Worm (Caenorhabditis elegans) whole organism, late embryonic: ENCODE measurements around the gene F20D6.10.
A peak's percentile ranks its signal among the peaks of the same experiment; 100 is the strongest.

ENCODE experiments used
- F13H6.1 ChIP-seq: sonication (generic microtip); optimal IDR thresholded peaks from 2 replicates; lab custom pipeline; 2016; ENCODE audit warnings: missing genetic modification characterization, missing compliant biosample characterization
- K02D7.2 ChIP-seq: sonication (generic microtip); optimal IDR thresholded peaks from 2 replicates; lab custom pipeline; 2017; ENCODE audit warnings: mild to moderate bottlenecking, missing genetic modification characterization, missing compliant biosample characterization
- K09A11.1 ChIP-seq: sonication (generic microtip); optimal IDR thresholded peaks from 2 replicates; lab custom pipeline; 2017; ENCODE audit warnings: antibody characterized with exemption, mild to moderate bottlenecking, missing genetic modification characterization, missing compliant biosample characterization; ENCODE audit not compliant: insufficient read depth
- ceh-14 ChIP-seq: sonication (generic microtip); optimal IDR thresholded peaks from 2 replicates; lab custom pipeline; 2016; ENCODE audit warnings: missing genotype, missing genetic modification characterization, missing compliant biosample characterization
- ceh-19 ChIP-seq: fragments of 200-800 bp; sonication (Bioruptor generic); optimal IDR thresholded peaks from 2 replicates; lab custom pipeline; 2018; ENCODE audit warnings: mild to moderate bottlenecking, missing genetic modification characterization, missing compliant biosample characterization
- ceh-2 ChIP-seq: sonication (generic microtip); optimal IDR thresholded peaks from 2 replicates; lab custom pipeline; 2016; ENCODE audit warnings: missing genotype, missing genetic modification characterization, missing compliant biosample characterization
- ceh-22 ChIP-seq: sonication (generic microtip); optimal IDR thresholded peaks from 2 replicates; lab custom pipeline; 2017; ENCODE audit warnings: missing biosample characterization, missing genetic modification characterization
- ceh-24 ChIP-seq: sonication (generic microtip); optimal IDR thresholded peaks from 2 replicates; lab custom pipeline; 2016; ENCODE audit warnings: mild to moderate bottlenecking, missing genetic modification characterization, missing compliant biosample characterization
- ceh-31 ChIP-seq: sonication (generic microtip); optimal IDR thresholded peaks from 2 replicates; lab custom pipeline; 2016; ENCODE audit warnings: missing genetic modification characterization, missing compliant biosample characterization
- ceh-34 ChIP-seq: sonication (generic microtip); optimal IDR thresholded peaks from 2 replicates; lab custom pipeline; 2016; ENCODE audit warnings: mild to moderate bottlenecking, missing genetic modification characterization, missing compliant biosample characterization
- ceh-45 ChIP-seq: fragments of 200-800 bp; sonication (Bioruptor generic); IDR thresholded peaks from 2 replicates; pipeline ENCODE4 v1.3.6; 2022; ENCODE audit warnings: missing genetic modification reagents, missing genetic modification characterization, missing compliant biosample characterization
- ceh-48 ChIP-seq: sonication (generic microtip); optimal IDR thresholded peaks from 2 replicates; lab custom pipeline; 2016; ENCODE audit warnings: missing genetic modification characterization, inconsistent platforms, missing compliant biosample characterization
- ceh-6 ChIP-seq: fragments of 200-800 bp; sonication (Bioruptor generic); optimal IDR thresholded peaks from 2 replicates; lab custom pipeline; 2018; ENCODE audit warnings: mild to moderate bottlenecking, missing genetic modification characterization, missing compliant biosample characterization
- che-1 ChIP-seq: sonication (generic microtip); optimal IDR thresholded peaks from 2 replicates; lab custom pipeline; 2016; ENCODE audit warnings: mild to moderate bottlenecking, missing genetic modification characterization, missing compliant biosample characterization
- dve-1 ChIP-seq: sonication (generic microtip); optimal IDR thresholded peaks from 2 replicates; lab custom pipeline; 2017; ENCODE audit warnings: antibody characterized with exemption, mild to moderate bottlenecking, missing genetic modification characterization, missing compliant biosample characterization
- elt-2 ChIP-seq: sonication (generic microtip); optimal IDR thresholded peaks from 2 replicates; lab custom pipeline; 2016; ENCODE audit warnings: missing genetic modification reagents, missing genetic modification characterization, missing compliant biosample characterization
- elt-4 ChIP-seq: sonication (generic microtip); optimal IDR thresholded peaks from 2 replicates; lab custom pipeline; 2016; ENCODE audit warnings: missing genetic modification characterization, missing compliant biosample characterization
- fkh-6 ChIP-seq: sonication (generic microtip); optimal IDR thresholded peaks from 2 replicates; lab custom pipeline; 2016; ENCODE audit warnings: missing genetic modification characterization, missing compliant biosample characterization
- gmeb-2 ChIP-seq: sonication (generic microtip); optimal IDR thresholded peaks from 2 replicates; lab custom pipeline; 2016; ENCODE audit warnings: missing genetic modification characterization, inconsistent platforms, missing compliant biosample characterization
- hlh-15 ChIP-seq: sonication (generic microtip); optimal IDR thresholded peaks from 2 replicates; lab custom pipeline; 2016; ENCODE audit warnings: missing genetic modification characterization, missing compliant biosample characterization
- hlh-8 ChIP-seq: sonication (generic microtip); optimal IDR thresholded peaks from 2 replicates; lab custom pipeline; 2016; ENCODE audit warnings: missing genotype, missing genetic modification characterization, missing compliant biosample characterization
- lim-6 ChIP-seq: sonication (generic microtip); optimal IDR thresholded peaks from 2 replicates; lab custom pipeline; 2016; ENCODE audit warnings: missing genetic modification characterization, missing compliant biosample characterization
- nfya-1 ChIP-seq: sonication (generic microtip); optimal IDR thresholded peaks from 2 replicates; lab custom pipeline; 2017; ENCODE audit warnings: missing genetic modification characterization, mild to moderate bottlenecking, missing compliant biosample characterization, antibody characterized with exemption, moderate library complexity
- nhr-11 ChIP-seq: fragments of 150-350 bp; optimal IDR thresholded peaks from 2 replicates; lab custom pipeline; 2014; ENCODE audit warnings: missing biosample characterization, missing genetic modification characterization
- npax-4 ChIP-seq: sonication (generic microtip); optimal IDR thresholded peaks from 2 replicates; lab custom pipeline; 2016; ENCODE audit warnings: missing genetic modification characterization, missing compliant biosample characterization
- pag-3 ChIP-seq: sonication (generic microtip); optimal IDR thresholded peaks from 2 replicates; lab custom pipeline; 2016; ENCODE audit warnings: missing compliant biosample characterization, missing genetic modification characterization, borderline replicate concordance
- pha-4 ChIP-seq: fragments of 150-350 bp; optimal IDR thresholded peaks from 2 replicates; lab custom pipeline; 2018; ENCODE audit warnings: missing biosample characterization, missing genetic modification reagents, missing genetic modification characterization
- rnt-1 ChIP-seq: sonication (generic microtip); optimal IDR thresholded peaks from 2 replicates; lab custom pipeline; 2016; ENCODE audit warnings: missing genetic modification characterization, missing compliant biosample characterization
- sdc-2 ChIP-seq: sonication (generic microtip); optimal IDR thresholded peaks from 2 replicates; lab custom pipeline; 2016; ENCODE audit warnings: missing genotype, missing genetic modification characterization, missing compliant biosample characterization
- sox-2 ChIP-seq: fragments of 200-800 bp; sonication (Bioruptor generic); IDR thresholded peaks from 2 replicates; pipeline ENCODE4 v1.3.6; 2022; ENCODE audit warnings: missing genetic modification reagents, missing genetic modification characterization, missing compliant biosample characterization
- syd-9 ChIP-seq: sonication (generic microtip); optimal IDR thresholded peaks from 2 replicates; lab custom pipeline; 2016; ENCODE audit warnings: mild to moderate bottlenecking, missing genetic modification characterization, moderate library complexity, missing compliant biosample characterization
- tbx-2 ChIP-seq: sonication (generic microtip); optimal IDR thresholded peaks from 2 replicates; lab custom pipeline; 2016; ENCODE audit warnings: missing genetic modification characterization, missing compliant biosample characterization
- tbx-7 ChIP-seq: sonication (generic microtip); optimal IDR thresholded peaks from 2 replicates; lab custom pipeline; 2016; ENCODE audit warnings: missing genotype, missing genetic modification characterization, missing compliant biosample characterization
- ttx-3 ChIP-seq: sonication (generic microtip); optimal IDR thresholded peaks from 2 replicates; lab custom pipeline; 2016; ENCODE audit warnings: missing genetic modification reagents, missing genetic modification characterization, missing compliant biosample characterization
- unc-42 ChIP-seq: sonication (generic microtip); optimal IDR thresholded peaks from 2 replicates; lab custom pipeline; 2016; ENCODE audit warnings: missing genotype, missing genetic modification characterization, missing compliant biosample characterization
- unc-55 ChIP-seq: sonication (generic microtip); optimal IDR thresholded peaks from 2 replicates; lab custom pipeline; 2017; ENCODE audit warnings: missing biosample characterization, missing genetic modification reagents, missing genetic modification characterization
- ztf-16 ChIP-seq: sonication (generic microtip); optimal IDR thresholded peaks from 2 replicates; lab custom pipeline; 2017; ENCODE audit warnings: missing genetic modification characterization, missing compliant biosample characterization

The F20D6.10 gene

ce11 chrV:8221083-8221538 is 25.4 kb upstream of the F20D6.10 start, which contains the start of the genes cogc-6 and air-1:
TSS of gene cogc-6 (minus strand) at chrV:8221316.
TSS of gene air-1 (plus strand) at chrV:8221488.
- TF ChIP-seq fkh-6 (tag; lab: Kevin White, UChicago) (no peak), dve-1 (tag; lab: Kevin White, UChicago) (no peak), tbx-7 (tag; lab: Kevin White, UChicago) (no peak), ceh-2 (tag; lab: Kevin White, UChicago) (no peak), gmeb-2 (tag; lab: Kevin White, UChicago) (no peak), rnt-1 (tag; lab: Kevin White, UChicago) (no peak), nfya-1 (tag; lab: Kevin White, UChicago) (no peak), npax-4 (no peak), ceh-45 (GFP tag; lab: Robert Waterston, UW) (no peak), ceh-24 (tag; lab: Kevin White, UChicago) (no peak), hlh-15 (tag; lab: Kevin White, UChicago) (no peak), ceh-14 (tag; lab: Kevin White, UChicago) (no peak), che-1 (no peak), tbx-2 (tag; lab: Kevin White, UChicago) (no peak), sox-2 (GFP tag; lab: Robert Waterston, UW) (no peak), lim-6 (tag; lab: Kevin White, UChicago) (no peak), F13H6.1 (no peak), ceh-31 (tag; lab: Kevin White, UChicago) (no peak)

ce11 chrV:8219550-8219949 is 23.8 kb upstream of the F20D6.10 start:
- TF ChIP-seq elt-2 (tag; lab: Kevin White, UChicago) (no peak), K02D7.2 (tag; lab: Kevin White, UChicago) (no peak), ceh-22 (tag; lab: Kevin White, UChicago) (no peak), unc-42 (tag; lab: Kevin White, UChicago) (no peak), pag-3 (no peak), ceh-19 (GFP tag; lab: Kevin White, UChicago) (no peak), K09A11.1 (tag; lab: Kevin White, UChicago) (no peak), sdc-2 (no peak), sox-2 (GFP tag; lab: Robert Waterston, UW) (no peak), F13H6.1 (no peak)

- no peak for TF ChIP-seq unc-55 (GFP tag; lab: Kevin White, UChicago)
- no peak for TF ChIP-seq pha-4 (tag; lab: Kevin White, UChicago)
- TF ChIP-seq ceh-6 (GFP tag; lab: Kevin White, UChicago) = no peak
- no peak for TF ChIP-seq ztf-16 (tag; lab: Kevin White, UChicago)
- peak; percentile 51 for TF ChIP-seq ceh-48 (tag; lab: Kevin White, UChicago)
Observed at ce11 chrV:8217661-8218265, 22.0 kb upstream of the F20D6.10 start, which contains the start of gene K07C11.8. TSS of gene K07C11.8 (minus strand) at chrV:8217884.

ce11 chrV:8217118-8217517 is 21.4 kb upstream of the F20D6.10 start:
- TF ChIP-seq ceh-34 (tag; lab: Kevin White, UChicago) (no peak), elt-4 (no peak), nhr-11 (tag; lab: Kevin White, UChicago) (no peak), elt-2 (tag; lab: Kevin White, UChicago) (peak; percentile 87), che-1 (no peak), ceh-24 (tag; lab: Kevin White, UChicago) (no peak), syd-9 (tag; lab: Kevin White, UChicago) (no peak), ttx-3 (no peak), hlh-8 (tag; lab: Kevin White, UChicago) (no peak)
